Worm (Caenorhabditis elegans) whole organism, L1 larva: ENCODE measurements around the gene K07E3.4.
A peak's percentile ranks its signal among the peaks of the same experiment; 100 is the strongest.

ENCODE experiments used
- C16A3.4 ChIP-seq: fragments of 150-350 bp; optimal IDR thresholded peaks from 2 replicates; lab custom pipeline; 2014; ENCODE audit warnings: missing biosample characterization, missing genetic modification characterization
- aha-1 ChIP-seq: fragments of 150-350 bp; optimal IDR thresholded peaks from 2 replicates; lab custom pipeline; 2014; ENCODE audit warnings: missing biosample characterization, missing genetic modification characterization
- alr-1 ChIP-seq: fragments of 200-800 bp; sonication (Bioruptor generic); optimal IDR thresholded peaks from 2 replicates; lab custom pipeline; 2018; ENCODE audit warnings: borderline replicate concordance, mild to moderate bottlenecking, missing genetic modification characterization, missing compliant biosample characterization
- ama-1 ChIP-seq: fragments of 150-350 bp; optimal IDR thresholded peaks from 2 replicates; lab custom pipeline; 2014
- ceh-63 ChIP-seq: fragments of 200-800 bp; sonication (Bioruptor generic); optimal IDR thresholded peaks from 2 replicates; lab custom pipeline; 2018; ENCODE audit warnings: mild to moderate bottlenecking, missing genetic modification characterization, missing compliant biosample characterization
- ceh-8 ChIP-seq: fragments of 200-800 bp; sonication (Bioruptor generic); optimal IDR thresholded peaks from 2 replicates; lab custom pipeline; 2018; ENCODE audit warnings: mild to moderate bottlenecking, missing genetic modification characterization, moderate library complexity, missing compliant biosample characterization
- ceh-88 ChIP-seq: fragments of 200-800 bp; sonication (Bioruptor generic); IDR thresholded peaks from 2 replicates; pipeline ENCODE4 v1.3.6; 2022; ENCODE audit warnings: missing genetic modification characterization, missing compliant biosample characterization
- efl-3 ChIP-seq: fragments of 200-800 bp; sonication (Bioruptor generic); optimal IDR thresholded peaks from 2 replicates; lab custom pipeline; 2018; ENCODE audit warnings: mild to moderate bottlenecking, missing genetic modification characterization, missing compliant biosample characterization
- elt-3 ChIP-seq, 6 experiments: fragments of 150-350 bp in 1 of 6; sonication (generic microtip); optimal IDR thresholded peaks; 2 replicates each; lab custom pipeline; 2017 to 2018; ENCODE audit warnings: missing biosample characterization in 6 of 6, missing genetic modification characterization in 6 of 6, inconsistent platforms in 1 of 6
- grh-1 ChIP-seq: fragments of 200-800 bp; sonication (Bioruptor generic); IDR thresholded peaks from 2 replicates; pipeline ENCODE4 v1.3.6; 2022; ENCODE audit warnings: missing genetic modification reagents, missing genetic modification characterization, missing compliant biosample characterization
- hlh-4 ChIP-seq: sonication (generic microtip); optimal IDR thresholded peaks from 2 replicates; lab custom pipeline; 2016; ENCODE audit warnings: mild to moderate bottlenecking, missing genetic modification characterization, missing compliant biosample characterization
- hpl-2 ChIP-seq: fragments of 150-350 bp; optimal IDR thresholded peaks from 2 replicates; lab custom pipeline; 2014; ENCODE audit warnings: missing biosample characterization, missing genetic modification reagents, missing genetic modification characterization
- jun-1 ChIP-seq: fragments of 150-350 bp; optimal IDR thresholded peaks from 2 replicates; lab custom pipeline; 2014; ENCODE audit warnings: missing biosample characterization, missing genetic modification reagents, missing genetic modification characterization
- lin-15B ChIP-seq: fragments of 150-350 bp; sonication (generic microtip); optimal IDR thresholded peaks from 3 replicates; lab custom pipeline; 2014; ENCODE audit warnings: missing biosample characterization, missing genetic modification characterization
- lin-39 ChIP-seq: fragments of 150-350 bp; optimal IDR thresholded peaks from 2 replicates; lab custom pipeline; 2014; ENCODE audit warnings: missing biosample characterization, missing genetic modification reagents, missing genetic modification characterization
- lir-3 ChIP-seq: sonication (generic microtip); optimal IDR thresholded peaks from 2 replicates; lab custom pipeline; 2016; ENCODE audit warnings: mild to moderate bottlenecking, missing genetic modification characterization, moderate library complexity, missing compliant biosample characterization; ENCODE audit not compliant: poor library complexity
- nhr-12 ChIP-seq: sonication (generic microtip); optimal IDR thresholded peaks from 2 replicates; lab custom pipeline; 2017; ENCODE audit warnings: missing biosample characterization, missing genetic modification characterization
- nhr-20 ChIP-seq: sonication (generic microtip); optimal IDR thresholded peaks from 2 replicates; lab custom pipeline; 2016; ENCODE audit warnings: mild to moderate bottlenecking, missing genetic modification characterization, missing compliant biosample characterization
- nhr-47 ChIP-seq: sonication (generic microtip); optimal IDR thresholded peaks from 2 replicates; lab custom pipeline; 2016; ENCODE audit warnings: mild to moderate bottlenecking, missing genetic modification characterization, moderate library complexity, missing compliant biosample characterization
- nhr-71 ChIP-seq: sonication (generic microtip); optimal IDR thresholded peaks from 2 replicates; lab custom pipeline; 2016; ENCODE audit warnings: mild to moderate bottlenecking, missing genetic modification characterization, moderate library complexity, missing compliant biosample characterization
- nhr-85 ChIP-seq: sonication (generic microtip); peaks from one replicate; lab custom pipeline; 2016; ENCODE audit warnings: missing genetic modification characterization, inconsistent platforms, missing compliant biosample characterization
- pag-3 ChIP-seq: sonication (generic microtip); optimal IDR thresholded peaks from 2 replicates; lab custom pipeline; 2017; ENCODE audit warnings: missing genetic modification characterization, mild to moderate bottlenecking, missing compliant biosample characterization, antibody characterized with exemption, borderline replicate concordance; ENCODE audit not compliant: insufficient read depth
- pax-3 ChIP-seq: fragments of 200-800 bp; sonication (Bioruptor generic); optimal IDR thresholded peaks from 2 replicates; lab custom pipeline; 2018; ENCODE audit warnings: mild to moderate bottlenecking, missing genetic modification characterization, moderate library complexity, missing compliant biosample characterization
- pqm-1 ChIP-seq: sonication (generic microtip); optimal IDR thresholded peaks from 3 replicates; lab custom pipeline; 2017; ENCODE audit warnings: missing biosample characterization, missing genetic modification characterization
- skn-1 ChIP-seq: fragments of 150-350 bp; optimal IDR thresholded peaks from 2 replicates; lab custom pipeline; 2014; ENCODE audit warnings: missing biosample characterization, missing genetic modification characterization
- snpc-4 ChIP-seq: fragments of 150-350 bp; optimal IDR thresholded peaks from 2 replicates; lab custom pipeline; 2014; ENCODE audit warnings: missing biosample characterization, missing genetic modification characterization
- snu-23 ChIP-seq: sonication (generic microtip); optimal IDR thresholded peaks from 2 replicates; lab custom pipeline; 2016; ENCODE audit warnings: missing genetic modification characterization, missing compliant biosample characterization
- sptf-1 ChIP-seq: fragments of 150-350 bp; optimal IDR thresholded peaks from 2 replicates; lab custom pipeline; 2014; ENCODE audit warnings: missing biosample characterization, missing genetic modification characterization
- sup-37 ChIP-seq: fragments of 200-800 bp; sonication (Bioruptor generic); optimal IDR thresholded peaks from 2 replicates; lab custom pipeline; 2018; ENCODE audit warnings: mild to moderate bottlenecking, missing genetic modification characterization, missing compliant biosample characterization
- tlp-1 ChIP-seq: fragments of 150-350 bp; optimal IDR thresholded peaks from 2 replicates; lab custom pipeline; 2014; ENCODE audit warnings: missing biosample characterization, missing genetic modification characterization
- unc-62 ChIP-seq: fragments of 150-350 bp; optimal IDR thresholded peaks from 2 replicates; lab custom pipeline; 2014; ENCODE audit warnings: missing biosample characterization, missing genetic modification reagents, missing genetic modification characterization
- unc-98 ChIP-seq: fragments of 200-800 bp; sonication (Bioruptor generic); IDR thresholded peaks from 2 replicates; pipeline ENCODE4 v1.3.6; 2022; ENCODE audit warnings: missing genetic modification characterization, missing compliant biosample characterization
- vab-15 ChIP-seq: sonication (generic microtip); optimal IDR thresholded peaks from 2 replicates; lab custom pipeline; 2017; ENCODE audit warnings: missing genotype, mild to moderate bottlenecking, missing genetic modification characterization, missing compliant biosample characterization
- zag-1 ChIP-seq: fragments of 150-350 bp; optimal IDR thresholded peaks from 2 replicates; lab custom pipeline; 2014; ENCODE audit warnings: missing biosample characterization, missing genetic modification characterization
- ztf-11 ChIP-seq, 2 experiments: sonication (generic microtip); optimal IDR thresholded peaks; 2 replicates each; lab custom pipeline; 2016 to 2017; ENCODE audit warnings: missing genetic modification characterization in 2 of 2, missing biosample characterization in 1 of 2, missing compliant biosample characterization in 1 of 2

K07E3.4 gene

DNA sequence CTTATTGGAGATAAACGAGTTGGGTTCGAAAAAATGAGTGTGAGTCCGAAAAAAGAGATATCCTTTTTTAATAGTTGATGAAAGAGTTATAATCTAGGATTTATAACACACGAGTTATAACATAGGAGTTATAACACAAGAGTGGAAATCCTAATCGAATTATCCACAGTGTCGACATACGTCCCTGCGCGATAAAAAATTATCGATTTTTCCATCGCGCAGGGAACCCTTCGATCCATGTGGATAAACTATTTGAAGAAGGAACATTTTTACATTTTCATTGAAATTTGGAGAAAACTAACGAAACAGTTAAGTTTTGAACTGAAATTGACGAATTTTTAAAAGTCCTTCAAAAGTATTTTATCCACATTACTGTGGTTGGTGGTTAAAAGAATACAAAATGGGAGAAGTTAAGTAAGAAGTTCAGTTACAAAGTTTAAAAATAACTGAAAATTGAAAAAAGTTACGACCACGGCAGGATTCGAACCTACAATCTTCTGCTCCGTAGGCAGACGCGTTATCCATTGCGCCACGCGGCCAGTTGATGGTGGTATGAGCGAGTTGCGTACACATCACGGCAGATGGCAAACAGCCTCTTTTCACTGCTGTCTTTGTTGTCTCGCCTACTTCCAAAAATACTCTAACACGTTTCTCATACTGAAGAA lies 47.5 kb downstream of the K07E3.4 start (continued):
- TF ChIP-seq efl-3 (GFP tag; lab: Kevin White, UChicago) = peak; percentile 97
- TF ChIP-seq nhr-47 (tag; lab: Kevin White, UChicago) = peak; percentile 100
- peak; percentile 96 for TF ChIP-seq skn-1 (tag; lab: Kevin White, UChicago)
- peak; percentile 98 for TF ChIP-seq ceh-88
- peak; percentile 99 for TF ChIP-seq ceh-8
- TF ChIP-seq nhr-85 (tag; lab: Kevin White, UChicago) = peak; percentile 99
- TF ChIP-seq pax-3 = peak; percentile 95
- peak; percentile 100 for TF ChIP-seq snu-23 (GFP tag; lab: Kevin White, UChicago)
- peak; percentile 95 for TF ChIP-seq sup-37
- peak; percentile 91 for TF ChIP-seq snpc-4
- no peak for TF ChIP-seq sptf-1
- peak; percentile 99 for TF ChIP-seq C16A3.4 (tag; lab: Kevin White, UChicago)
- TF ChIP-seq unc-98 (GFP tag; lab: Robert Waterston, UW) = peak; percentile 84
- TF ChIP-seq alr-1 (tag; lab: Kevin White, UChicago) = no peak
- peak; percentile 96 for TF ChIP-seq grh-1 (GFP tag; lab: Robert Waterston, UW)
- TF ChIP-seq aha-1 (tag; lab: Kevin White, UChicago) = peak; percentile 34
- TF ChIP-seq tlp-1 (tag; lab: Kevin White, UChicago) = peak; percentile 7
- TF ChIP-seq unc-62 (GFP tag; lab: Kevin White, UChicago) = peak; percentile 28
- TF ChIP-seq lin-39 = peak; percentile 99
- peak; percentile 99 for TF ChIP-seq jun-1 (tag; lab: Kevin White, UChicago)
- TF ChIP-seq nhr-71 (tag; lab: Kevin White, UChicago) = peak; percentile 99
- peak; percentile 98 for TF ChIP-seq ceh-63 (GFP tag; lab: Kevin White, UChicago)
- TF ChIP-seq pqm-1 (tag; lab: Kevin White, UChicago) = peak; percentile 69
- TF ChIP-seq lin-15B (tag; lab: Kevin White, UChicago) = peak; percentile 59
- TF ChIP-seq zag-1 (tag; lab: Kevin White, UChicago) = peak; percentile 86
- TF ChIP-seq hpl-2 (GFP tag; lab: Kevin White, UChicago) = peak; percentile 98
- TF ChIP-seq hlh-4 (tag; lab: Kevin White, UChicago) = peak; percentile 44
- TF ChIP-seq pag-3 (tag; lab: Kevin White, UChicago) = no peak
- TF ChIP-seq nhr-20 (tag; lab: Kevin White, UChicago) = peak; percentile 99
- TF ChIP-seq ama-1 (lab: Kevin White, UChicago) = no peak
- peak; percentile 30 to 94 for TF ChIP-seq ztf-11 (tag; optimal IDR thresholded peaks at IDR 0.05; lab: Kevin White, UChicago)
- peak in 5 of 6 experiments; percentile 62 to 100 (median 82) for TF ChIP-seq elt-3 (tag; optimal IDR thresholded peaks at IDR 0.05; lab: Kevin White, UChicago)
- TF ChIP-seq lir-3 (tag; lab: Kevin White, UChicago) = peak; percentile 92
- TF ChIP-seq vab-15 (tag; lab: Kevin White, UChicago) = peak; percentile 65
- TF ChIP-seq nhr-12 (tag; lab: Kevin White, UChicago) = peak; percentile 66
